Worm (Caenorhabditis elegans) whole organism, L3 larva: ENCODE results near the gene F44A6.3.

Source experiments
- elt-1 ChIP-seq: fragments of 150-350 bp; optimal IDR thresholded peaks from 2 replicates; lab custom pipeline; 2014; ENCODE audit warnings: missing biosample characterization, missing genetic modification characterization
- elt-3 ChIP-seq, 3 experiments: fragments of 150-350 bp in 1 of 3; sonication (generic microtip) in 2 of 3; optimal IDR thresholded peaks; 2 replicates in 2 of 3; 4 replicates in 1 of 3; lab custom pipeline; 2014 to 2017; ENCODE audit warnings: missing biosample characterization in 3 of 3, missing genetic modification characterization in 3 of 3
- fkh-10 ChIP-seq: sonication (generic microtip); optimal IDR thresholded peaks from 2 replicates; lab custom pipeline; 2017; ENCODE audit warnings: missing biosample characterization, missing genetic modification reagents, missing genetic modification characterization
- hmg-11 ChIP-seq: sonication (generic microtip); optimal IDR thresholded peaks from 2 replicates; lab custom pipeline; 2016; ENCODE audit warnings: missing genetic modification characterization, missing compliant biosample characterization
- mdl-1 ChIP-seq: fragments of 150-350 bp; optimal IDR thresholded peaks from 2 replicates; lab custom pipeline; 2014; ENCODE audit warnings: missing biosample characterization, missing genetic modification characterization
- nhr-11 ChIP-seq: fragments of 150-350 bp; optimal IDR thresholded peaks from 2 replicates; lab custom pipeline; 2014; ENCODE audit warnings: missing biosample characterization, missing genetic modification characterization
- nhr-23 ChIP-seq: fragments of 150-350 bp; optimal IDR thresholded peaks from 2 replicates; lab custom pipeline; 2014; ENCODE audit warnings: missing biosample characterization, missing genetic modification reagents, missing genetic modification characterization
- nhr-237 ChIP-seq: fragments of 150-350 bp; optimal IDR thresholded peaks from 2 replicates; lab custom pipeline; 2014; ENCODE audit warnings: missing biosample characterization, missing genetic modification characterization
- skn-1 ChIP-seq: fragments of 150-350 bp; optimal IDR thresholded peaks from 2 replicates; lab custom pipeline; 2014; ENCODE audit warnings: missing biosample characterization, missing genetic modification characterization

DNA sequence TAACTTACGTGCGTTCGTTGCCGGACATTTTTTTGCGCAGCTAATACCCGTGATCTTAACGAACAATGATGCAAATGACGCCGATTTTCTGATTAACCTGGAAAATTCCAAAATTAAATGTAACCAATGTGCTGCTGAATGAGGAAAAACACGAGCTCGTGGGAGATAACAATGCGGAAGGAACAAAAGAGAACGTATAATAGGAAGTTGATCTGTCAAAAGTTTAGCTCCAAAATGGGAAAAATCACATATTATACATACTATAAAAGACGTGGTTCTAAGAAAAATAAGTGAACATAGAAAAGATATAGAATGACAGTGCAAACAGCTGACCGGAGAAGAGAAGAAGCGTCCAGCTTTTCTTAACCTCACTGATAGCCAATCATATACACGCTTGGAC, 40.2 kb downstream of the F44A6.3 start, which contains the start of gene C14H10.2:
- no peak for TF ChIP-seq fkh-10
- no peak for TF ChIP-seq nhr-23 (tag; lab: Kevin White, UChicago)
- TF ChIP-seq elt-1: no peak
- no peak for TF ChIP-seq elt-3 (tag; optimal IDR thresholded peaks at IDR 0.05; lab: Kevin White, UChicago)
- no peak for TF ChIP-seq hmg-11 (tag; lab: Kevin White, UChicago)
- TF ChIP-seq mdl-1 (tag; lab: Kevin White, UChicago): no peak
- TF ChIP-seq skn-1: no peak
- TF ChIP-seq nhr-11 (tag; lab: Kevin White, UChicago): no peak
- TF ChIP-seq nhr-237 (tag; lab: Kevin White, UChicago): no peak
